Fruit fly (Drosophila melanogaster) whole organism, embryonic: ENCODE data around the gene Kmn1.

Experiments
- Ada2b ChIP-seq: fragments of 200-800 bp; sonication (Bioruptor generic); IDR thresholded peaks from 2 replicates; pipeline ENCODE4 v1.3.6; 2022; ENCODE audit warnings: missing biosample characterization, missing genetic modification characterization
- Atf6 ChIP-seq: fragments of 200-800 bp; sonication (Bioruptor generic); IDR thresholded peaks from 2 replicates; pipeline ENCODE4 v1.3.6; 2022; ENCODE audit warnings: missing biosample characterization, missing genetic modification characterization
- CG12155 ChIP-seq: fragments of 200-800 bp; sonication (Bioruptor generic); optimal IDR thresholded peaks from 3 replicates; lab custom pipeline; 2016; ENCODE audit warnings: missing biosample characterization, missing genetic modification characterization
- CG12236 ChIP-seq: fragments of 200-800 bp; sonication (Bioruptor generic); optimal IDR thresholded peaks from 2 replicates; lab custom pipeline; 2016; ENCODE audit warnings: missing biosample characterization, missing genetic modification characterization
- CG1233 ChIP-seq: fragments of 200-800 bp; sonication (Bioruptor generic); optimal IDR thresholded peaks from 4 replicates; lab custom pipeline; 2018; ENCODE audit warnings: missing biosample characterization, mild to moderate bottlenecking, missing genetic modification characterization
- CG13123 ChIP-seq: fragments of 200-800 bp; sonication (Bioruptor generic); optimal IDR thresholded peaks from 2 replicates; lab custom pipeline; 2016; ENCODE audit warnings: missing biosample characterization, missing genetic modification characterization
- CG13424 ChIP-seq: fragments of 200-800 bp; sonication (Bioruptor generic); optimal IDR thresholded peaks from 2 replicates; lab custom pipeline; 2019; ENCODE audit warnings: missing biosample characterization, mild to moderate bottlenecking, missing genetic modification characterization, moderate library complexity
- CG14441 ChIP-seq: fragments of 200-800 bp; sonication (Bioruptor generic); IDR thresholded peaks from 2 replicates; pipeline ENCODE4 v1.3.6; 2022; ENCODE audit warnings: missing biosample characterization, missing genetic modification characterization
- CG14710 ChIP-seq: fragments of 200-800 bp; sonication (Bioruptor generic); optimal IDR thresholded peaks from 3 replicates; lab custom pipeline; 2019; ENCODE audit warnings: missing biosample characterization, mild to moderate bottlenecking, missing genetic modification characterization, moderate library complexity
- CG15269 ChIP-seq: fragments of 200-800 bp; sonication (Bioruptor generic); optimal IDR thresholded peaks from 2 replicates; lab custom pipeline; 2018; ENCODE audit warnings: missing biosample characterization, mild to moderate bottlenecking, missing genetic modification characterization, moderate library complexity
- CG1603 ChIP-seq: fragments of 200-800 bp; sonication (Bioruptor generic); optimal IDR thresholded peaks from 2 replicates; lab custom pipeline; 2019; ENCODE audit warnings: missing biosample characterization, mild to moderate bottlenecking, missing genetic modification characterization, moderate library complexity
- CG16863 ChIP-seq: fragments of 200-800 bp; sonication (Bioruptor generic); optimal IDR thresholded peaks from 3 replicates; lab custom pipeline; 2016; ENCODE audit warnings: missing biosample characterization, missing genetic modification characterization
- CG17359 ChIP-seq: fragments of 200-800 bp; sonication (Bioruptor generic); optimal IDR thresholded peaks from 3 replicates; lab custom pipeline; 2018; ENCODE audit warnings: missing biosample characterization, mild to moderate bottlenecking, missing genetic modification characterization, moderate library complexity
- CG2678 ChIP-seq: fragments of 200-800 bp; sonication (Bioruptor generic); optimal IDR thresholded peaks from 3 replicates; lab custom pipeline; 2019; ENCODE audit warnings: missing biosample characterization, mild to moderate bottlenecking, missing genetic modification characterization, moderate library complexity
- CG30403 ChIP-seq: fragments of 200-800 bp; sonication (Bioruptor generic); optimal IDR thresholded peaks from 3 replicates; lab custom pipeline; 2016; ENCODE audit warnings: missing biosample characterization, missing genetic modification characterization
- CG31365 ChIP-seq: fragments of 200-800 bp; sonication (Bioruptor generic); optimal IDR thresholded peaks from 2 replicates; lab custom pipeline; 2018; ENCODE audit warnings: missing biosample characterization, mild to moderate bottlenecking, missing genetic modification characterization
- CG32532 ChIP-seq: fragments of 200-800 bp; sonication (Bioruptor generic); IDR thresholded peaks from 2 replicates; pipeline ENCODE4 v1.3.6; 2022; ENCODE audit warnings: missing biosample characterization, missing genetic modification characterization
- CG34376 ChIP-seq: fragments of 200-800 bp; sonication (Bioruptor generic); optimal IDR thresholded peaks from 2 replicates; lab custom pipeline; 2018; ENCODE audit warnings: missing biosample characterization, mild to moderate bottlenecking, missing genetic modification characterization
- CG3995 ChIP-seq: fragments of 200-800 bp; sonication (Bioruptor generic); optimal IDR thresholded peaks from 3 replicates; lab custom pipeline; 2016; ENCODE audit warnings: missing biosample characterization, missing genetic modification characterization
- CG6689 ChIP-seq: fragments of 200-800 bp; sonication (Bioruptor generic); IDR thresholded peaks from 2 replicates; pipeline ENCODE4 v1.3.6; 2022; ENCODE audit warnings: missing biosample characterization, missing genetic modification characterization
- CG6791 ChIP-seq: fragments of 200-800 bp; sonication (Bioruptor generic); IDR thresholded peaks from 3 replicates; pipeline ENCODE4 v1.3.6; 2022; ENCODE audit warnings: missing biosample characterization, missing genetic modification characterization; ENCODE audit not compliant: partially characterized antibody
- CG6854 ChIP-seq: fragments of 200-800 bp; sonication (Bioruptor generic); optimal IDR thresholded peaks from 3 replicates; lab custom pipeline; 2017; ENCODE audit warnings: missing biosample characterization, mild to moderate bottlenecking, missing genetic modification characterization
- CG7556 ChIP-seq: fragments of 200-800 bp; sonication (Bioruptor generic); optimal IDR thresholded peaks from 2 replicates; lab custom pipeline; 2017; ENCODE audit warnings: missing biosample characterization, mild to moderate bottlenecking, missing genetic modification characterization
- CG7987 ChIP-seq: fragments of 200-800 bp; sonication (Bioruptor generic); optimal IDR thresholded peaks from 2 replicates; lab custom pipeline; 2018; ENCODE audit warnings: missing biosample characterization, mild to moderate bottlenecking, missing genetic modification characterization, moderate library complexity
- CG8290 ChIP-seq, 3 experiments: fragments of 200-800 bp; sonication (Bioruptor generic); optimal IDR thresholded peaks; 2 replicates each; lab custom pipeline; 2016 to 2019; ENCODE audit warnings: missing biosample characterization in 3 of 3, missing genetic modification characterization in 3 of 3, mild to moderate bottlenecking in 2 of 3, moderate library complexity in 1 of 3
- CG9797 ChIP-seq: fragments of 200-800 bp; sonication (Bioruptor generic); optimal IDR thresholded peaks from 3 replicates; lab custom pipeline; 2018; ENCODE audit warnings: missing biosample characterization, mild to moderate bottlenecking, missing genetic modification characterization
- CG9932 ChIP-seq: fragments of 200-800 bp; sonication (Bioruptor generic); IDR thresholded peaks from 2 replicates; pipeline ENCODE4 v1.3.6; 2022; ENCODE audit warnings: missing biosample characterization, missing genetic modification characterization
- CkIIα-i1 ChIP-seq: fragments of 200-800 bp; sonication (Bioruptor generic); IDR thresholded peaks from 2 replicates; pipeline ENCODE4 v1.3.6; 2022; ENCODE audit warnings: missing biosample characterization, missing genetic modification characterization
- Elba2 ChIP-seq: fragments of 200-800 bp; sonication (Bioruptor generic); optimal IDR thresholded peaks from 3 replicates; lab custom pipeline; 2016; ENCODE audit warnings: missing biosample characterization, missing genetic modification characterization
- Mad ChIP-seq: fragments of 200-800 bp; sonication (Bioruptor generic); optimal IDR thresholded peaks from 2 replicates; lab custom pipeline; 2016; ENCODE audit warnings: missing biosample characterization, missing genetic modification characterization
- Oli ChIP-seq: fragments of 200-800 bp; sonication (Bioruptor generic); optimal IDR thresholded peaks from 2 replicates; lab custom pipeline; 2018; ENCODE audit warnings: missing biosample characterization, mild to moderate bottlenecking, missing genetic modification characterization, moderate library complexity
- Optix ChIP-seq: fragments of 200-800 bp; sonication (Bioruptor generic); IDR thresholded peaks from 3 replicates; pipeline ENCODE4 v1.3.6; 2022; ENCODE audit warnings: missing biosample characterization, missing genetic modification characterization
- Ptx1 ChIP-seq: fragments of 200-800 bp; sonication (Bioruptor generic); IDR thresholded peaks from 2 replicates; pipeline ENCODE4 v1.3.6; 2022; ENCODE audit warnings: missing biosample characterization, missing genetic modification characterization
- Xrp1 ChIP-seq: fragments of 200-800 bp; sonication (Bioruptor generic); IDR thresholded peaks from 2 replicates; pipeline ENCODE4 v1.3.6; 2022; ENCODE audit warnings: missing biosample characterization, missing genetic modification characterization
- ems ChIP-seq: fragments of 200-800 bp; sonication (Bioruptor generic); optimal IDR thresholded peaks from 3 replicates; lab custom pipeline; 2016; ENCODE audit warnings: missing biosample characterization, missing genetic modification characterization
- ftz-f1 ChIP-seq: fragments of 200-800 bp; sonication (Bioruptor generic); optimal IDR thresholded peaks from 2 replicates; lab custom pipeline; 2016; ENCODE audit warnings: missing biosample characterization, missing genetic modification characterization
- gfzf ChIP-seq: fragments of 200-800 bp; sonication (Bioruptor generic); optimal IDR thresholded peaks from 2 replicates; lab custom pipeline; 2016; ENCODE audit warnings: missing biosample characterization, mild to moderate bottlenecking, missing genetic modification characterization, moderate library complexity
- grau ChIP-seq: fragments of 200-800 bp; optimal IDR thresholded peaks from 3 replicates; lab custom pipeline; 2019; ENCODE audit warnings: missing biosample characterization, mild to moderate bottlenecking, missing genetic modification characterization, moderate library complexity
- gro ChIP-seq: fragments of 200-800 bp; sonication (Bioruptor generic); optimal IDR thresholded peaks from 2 replicates; lab custom pipeline; 2016; ENCODE audit warnings: missing biosample characterization, missing genetic modification characterization
- her ChIP-seq: fragments of 200-800 bp; sonication (Bioruptor generic); optimal IDR thresholded peaks from 2 replicates; lab custom pipeline; 2016; ENCODE audit warnings: missing biosample characterization, missing genetic modification characterization
- hkb ChIP-seq, 2 experiments: fragments of 200-800 bp in 1 of 2; fragments of >200 bp in 1 of 2; sonication (Bioruptor generic) in 1 of 2; IDR thresholded peaks in 1 of 2; optimal IDR thresholded peaks in 1 of 2; 2 replicates each; pipeline versions ENCODE4 v1.3.6 to Lab custom; 2017 to 2022; ENCODE audit warnings: missing biosample characterization in 1 of 2, missing genetic modification characterization in 1 of 2
- jing ChIP-seq: fragments of 200-800 bp; sonication (Bioruptor generic); optimal IDR thresholded peaks from 2 replicates; lab custom pipeline; 2018; ENCODE audit warnings: missing biosample characterization, mild to moderate bottlenecking, missing genetic modification characterization
- org-1 ChIP-seq: fragments of 200-800 bp; sonication (Bioruptor generic); optimal IDR thresholded peaks from 2 replicates; lab custom pipeline; 2017; ENCODE audit warnings: missing biosample characterization, missing genetic modification characterization
- phol ChIP-seq: fragments of 200-800 bp; sonication (Bioruptor generic); optimal IDR thresholded peaks from 3 replicates; lab custom pipeline; 2018; ENCODE audit warnings: missing biosample characterization, mild to moderate bottlenecking, missing genetic modification characterization, moderate library complexity
- row ChIP-seq: fragments of 200-800 bp; sonication (Bioruptor generic); IDR thresholded peaks from 3 replicates; pipeline ENCODE4 v1.3.6; 2022; ENCODE audit warnings: missing biosample characterization, missing genetic modification characterization
- slbo ChIP-seq: fragments of 200-800 bp; sonication (Bioruptor generic); IDR thresholded peaks from 2 replicates; pipeline ENCODE4 v1.3.6; 2022; ENCODE audit warnings: missing biosample characterization, missing genetic modification characterization
- unc-4 ChIP-seq: fragments of 200-800 bp; sonication (Bioruptor generic); IDR thresholded peaks from 2 replicates; pipeline ENCODE4 v1.3.6; 2022; ENCODE audit warnings: missing biosample characterization, missing genetic modification characterization; ENCODE audit not compliant: partially characterized antibody
- vfl ChIP-seq: fragments of 200-800 bp; sonication (Bioruptor generic); optimal IDR thresholded peaks from 2 replicates; lab custom pipeline; 2016; ENCODE audit warnings: missing biosample characterization, missing genetic modification characterization
- vvl ChIP-seq: fragments of 200-800 bp; sonication (Bioruptor generic); IDR thresholded peaks from 2 replicates; pipeline ENCODE4 v1.3.6; 2022; ENCODE audit warnings: missing biosample characterization, missing genetic modification characterization
- wor ChIP-seq: fragments of 200-800 bp; sonication (Bioruptor generic); IDR thresholded peaks from 2 replicates; pipeline ENCODE4 v1.3.6; 2022; ENCODE audit warnings: missing biosample characterization, missing genetic modification characterization

Gene Kmn1

dm6 chrX:11550078-11550477, 22.2 kb downstream of the Kmn1 start (continued):
- TF ChIP-seq CG34376 (GFP tag; lab: Kevin White, UChicago): no peak
- peak; percentile 23; the same call in 1 of the 2 replicates for TF ChIP-seq CG6689
- no peak for TF ChIP-seq jing (GFP tag; lab: Kevin White, UChicago)
- 0 out of 2 replicates have a peak, but pooled peaks have one; percentile 34 for TF ChIP-seq Ptx1
- peak; percentile 26 for TF ChIP-seq org-1 (GFP tag; lab: Kevin White, UChicago)
- TF ChIP-seq ftz-f1: no peak
- TF ChIP-seq CG7556 (GFP tag; lab: Kevin White, UChicago): no peak
- peak; percentile 45 for TF ChIP-seq CG2678
- no peak for TF ChIP-seq CG6791
- TF ChIP-seq unc-4 (GFP tag; lab: Robert Waterston, UW): no peak
- TF ChIP-seq Optix: no peak
- no peak for TF ChIP-seq CG8290 (GFP tag; optimal IDR thresholded peaks at IDR 0.05; lab: Kevin White, UChicago)
- peak in 1 of 2 experiments; percentile 55 for TF ChIP-seq CG8290 (tag; optimal IDR thresholded peaks at IDR 0.05; lab: Kevin White, UChicago)
- TF ChIP-seq CG14710 (tag; lab: Kevin White, UChicago): no peak
- no peak for TF ChIP-seq CkIIα-i1 (GFP tag; lab: Robert Waterston, UW)
- peak; percentile 31; the same call in 1 of the 2 replicates for TF ChIP-seq CG9932 (GFP tag; lab: Robert Waterston, UW)
- TF ChIP-seq CG17359 (tag; lab: Kevin White, UChicago): peak; percentile 24
- no peak for TF ChIP-seq gro
- TF ChIP-seq CG15269: peak; percentile 33
- no peak for TF ChIP-seq CG31365 (tag; lab: Kevin White, UChicago)
- peak; percentile 47 for TF ChIP-seq slbo (GFP tag; lab: Robert Waterston, UW)
- TF ChIP-seq vfl: no peak
- peak; percentile 49; the same call in 1 of the 2 replicates for TF ChIP-seq Atf6 (GFP tag; lab: Robert Waterston, UW)
- no peak for TF ChIP-seq CG9797 (GFP tag; lab: Kevin White, UChicago)
- no peak for TF ChIP-seq Elba2 (GFP tag; lab: Kevin White, UChicago)
- TF ChIP-seq ems (GFP tag; lab: Kevin White, UChicago): no peak
- TF ChIP-seq her: peak; percentile 26
- TF ChIP-seq CG6854: no peak
- TF ChIP-seq vvl (GFP tag; lab: Robert Waterston, UW): no peak; the same call in 1 of the 2 replicates
- no peak for TF ChIP-seq wor (GFP tag; lab: Robert Waterston, UW)
- TF ChIP-seq phol: no peak
- no peak for TF ChIP-seq CG7987 (GFP tag; lab: Kevin White, UChicago)
- TF ChIP-seq row (GFP tag; lab: Robert Waterston, UW): peak; percentile 53
- TF ChIP-seq CG14441 (GFP tag; lab: Robert Waterston, UW): peak; percentile 34; the same call in 1 of the 2 replicates
- TF ChIP-seq Ada2b: peak; percentile 36; the same call in 1 of the 2 replicates
- peak; percentile 23; the same call in 1 of the 2 replicates for TF ChIP-seq Xrp1 (GFP tag; lab: Robert Waterston, UW)
- no peak for TF ChIP-seq CG16863 (GFP tag; lab: Kevin White, UChicago)
- TF ChIP-seq CG32532: peak; percentile 47; the same call in 1 of the 2 replicates
- TF ChIP-seq CG13123 (GFP tag; lab: Kevin White, UChicago): no peak
- TF ChIP-seq gfzf (GFP tag; lab: Kevin White, UChicago): no peak
- TF ChIP-seq Mad (GFP tag; lab: Kevin White, UChicago): no peak
- TF ChIP-seq grau (tag; lab: Kevin White, UChicago): peak; percentile 36
- TF ChIP-seq CG1233 (GFP tag; lab: Kevin White, UChicago): no peak
- no peak for TF ChIP-seq CG3995 (GFP tag; lab: Kevin White, UChicago)
- TF ChIP-seq CG1603 (tag; lab: Kevin White, UChicago): peak; percentile 23
- no peak for TF ChIP-seq CG12155 (GFP tag; lab: Kevin White, UChicago)
- TF ChIP-seq CG13424 (tag; lab: Kevin White, UChicago): peak; percentile 7
- TF ChIP-seq hkb (optimal IDR thresholded peaks at IDR 0.05; lab: Kevin White, UChicago): no peak
- TF ChIP-seq hkb (GFP tag; IDR thresholded peaks at IDR 0.05; lab: Robert Waterston, UW): 0 out of 2 replicates have a peak, but pooled peaks have one; percentile 29
- peak; percentile 4 for TF ChIP-seq CG30403 (GFP tag; lab: Kevin White, UChicago)
- TF ChIP-seq CG12236 (GFP tag; lab: Kevin White, UChicago): no peak
- peak; percentile 8 for TF ChIP-seq Oli (tag; lab: Kevin White, UChicago)
